Worm (Caenorhabditis elegans): ENCODE results near the gene ecps-2.
"Not testable (repeated sequence)": the region's sequence is repeated elsewhere in the genome, so short reads cannot be mapped to it uniquely, and the experiment has no call there.

DNA sequence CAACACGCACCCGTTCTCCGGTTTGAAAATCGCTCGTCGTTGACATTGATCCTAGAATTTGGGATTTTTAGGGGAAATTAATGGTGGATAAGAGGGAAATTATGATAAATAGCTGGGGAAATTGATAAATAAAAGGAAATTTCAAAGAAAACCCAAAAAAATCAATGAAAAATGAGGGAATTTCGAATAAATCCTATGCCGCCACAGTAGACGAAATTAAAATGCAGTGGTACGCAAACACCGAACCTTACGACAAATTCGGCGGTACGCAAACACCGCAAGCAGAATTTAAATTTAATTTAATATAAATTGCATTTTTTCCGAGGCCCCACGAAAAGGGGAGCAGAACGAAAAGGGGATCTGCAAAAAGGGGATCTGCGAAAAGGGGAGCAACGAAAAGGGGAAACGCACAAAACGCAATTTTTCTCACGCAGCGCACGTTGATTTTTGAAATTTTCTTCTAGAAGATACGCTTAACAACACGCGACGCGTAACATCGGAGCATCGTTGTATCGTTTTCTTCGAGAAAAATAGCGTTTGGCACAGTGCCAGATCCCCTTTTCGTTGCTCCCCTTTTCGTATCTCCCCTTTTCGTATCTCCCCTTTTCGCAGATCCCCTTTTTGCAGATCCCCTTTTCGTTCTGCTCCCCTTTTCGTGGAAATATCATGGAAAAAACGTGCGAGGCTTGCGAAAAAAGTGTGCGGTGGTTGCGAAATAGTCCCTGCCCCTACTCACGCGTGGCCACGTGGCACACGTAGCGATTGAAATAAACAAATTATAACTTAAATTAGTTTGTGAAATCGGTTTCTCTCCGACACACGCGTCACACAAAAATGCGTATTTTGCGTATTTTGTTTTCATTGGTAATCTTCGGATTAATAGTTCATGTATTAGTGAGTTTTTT, 6.7 kb upstream of the ecps-2 start, which contains the start of the genes smrd-1 and enu-3.1:
- TF ChIP-seq ztf-23 (GFP tag; IDR thresholded peaks at IDR 0.05): peak; percentile 84
- peak; percentile 72 for TF ChIP-seq flt-1 (GFP tag; IDR thresholded peaks at IDR 0.05)
- peak; percentile 34; the same call in 1 of the 2 replicates for TF ChIP-seq ztf-29 (GFP tag; IDR thresholded peaks at IDR 0.05)
- TF ChIP-seq klf-2 (GFP tag; conservative IDR thresholded peaks at IDR 0.05): 0 out of 2 replicates have a peak, but pooled peaks have one; percentile 33
- TF ChIP-seq med-1 (GFP tag; optimal IDR thresholded peaks at IDR 0.05; ENCODE audit: insufficient read depth); T22C8.4 (GFP tag; IDR thresholded peaks at IDR 0.05); tab-1 (GFP tag; IDR thresholded peaks at IDR 0.05); ref-1 (GFP tag; conservative IDR thresholded peaks at IDR 0.05): not testable (repeated sequence)
